Fruit fly (Drosophila melanogaster): ENCODE results near the gene dpr2.

- TF ChIP-seq CG6808 (GFP tag; optimal IDR thresholded peaks at IDR 0.05) (no peak), Sox14 (GFP tag; optimal IDR thresholded peaks at IDR 0.05) (no peak), Eip93F (GFP tag; optimal IDR thresholded peaks at IDR 0.05) (no peak), Hr38 (GFP tag; optimal IDR thresholded peaks at IDR 0.05) (no peak), esn (GFP tag; optimal IDR thresholded peaks at IDR 0.05) (no peak), dac (GFP tag; optimal IDR thresholded peaks at IDR 0.05) (no peak), Sox102F (GFP tag; optimal IDR thresholded peaks at IDR 0.05) (no peak), CG7368 (GFP tag; optimal IDR thresholded peaks at IDR 0.05) (no peak), eg (GFP tag; IDR thresholded peaks at IDR 0.05) (no peak), Sox15 (GFP tag; optimal IDR thresholded peaks at IDR 0.05) (no peak)
Observed at dm6 chr2L:10968009-10968383, 4.0 kb upstream of the dpr2 start.
